Worm (Caenorhabditis elegans): ENCODE data around the gene abu-14.

ce11 chrII:9176523-9176922 lies 50.5 kb downstream of the abu-14 start:
- no peak for TF ChIP-seq him-1 (tag; optimal IDR thresholded peaks at IDR 0.05)
- TF ChIP-seq dao-5 (tag; optimal IDR thresholded peaks at IDR 0.05) = no peak
- TF ChIP-seq W03F9.2 (tag; optimal IDR thresholded peaks at IDR 0.05) = no peak
